Fruit fly (Drosophila melanogaster) whole organism, pupa: ENCODE data around the gene CG13358.
A peak's percentile ranks its signal among the peaks of the same experiment; 100 is the strongest.

ENCODE experiments used
- CG10348 ChIP-seq: fragments of 200-800 bp; sonication (Bioruptor generic); IDR thresholded peaks from 2 replicates; pipeline ENCODE4 v1.3.6; 2022; ENCODE audit warnings: missing biosample characterization, missing genetic modification characterization
- CG12605 ChIP-seq: fragments of 200-800 bp; sonication (Bioruptor generic); IDR thresholded peaks from 2 replicates; pipeline ENCODE4 v1.3.6; 2022; ENCODE audit warnings: missing biosample characterization, missing genetic modification characterization
- CG13204 ChIP-seq: fragments of 200-800 bp; sonication (Bioruptor generic); optimal IDR thresholded peaks from 2 replicates; lab custom pipeline; 2018; ENCODE audit warnings: missing biosample characterization, mild to moderate bottlenecking, missing genetic modification characterization, moderate library complexity
- CG14655 ChIP-seq: fragments of 200-800 bp; sonication (Bioruptor generic); optimal IDR thresholded peaks from 3 replicates; lab custom pipeline; 2017; ENCODE audit warnings: mild to moderate bottlenecking, missing biosample characterization, missing genetic modification reagents, missing genetic modification characterization
- CG15710 ChIP-seq: fragments of 200-800 bp; sonication (Bioruptor generic); optimal IDR thresholded peaks from 2 replicates; lab custom pipeline; 2018; ENCODE audit warnings: missing biosample characterization, mild to moderate bottlenecking, missing genetic modification characterization, moderate library complexity
- CG17806 ChIP-seq: fragments of 200-800 bp; sonication (Bioruptor generic); optimal IDR thresholded peaks from 2 replicates; lab custom pipeline; 2018; ENCODE audit warnings: missing biosample characterization, mild to moderate bottlenecking, missing genetic modification characterization, moderate library complexity
- CG32121 ChIP-seq: fragments of 200-800 bp; sonication (Bioruptor generic); IDR thresholded peaks from 2 replicates; pipeline ENCODE4 v1.3.6; 2022; ENCODE audit warnings: missing biosample characterization, missing genetic modification characterization
- CG34367 ChIP-seq: fragments of 200-800 bp; sonication (Bioruptor generic); optimal IDR thresholded peaks from 2 replicates; lab custom pipeline; 2018; ENCODE audit warnings: missing biosample characterization, mild to moderate bottlenecking, missing genetic modification characterization
- CG4496 ChIP-seq: fragments of 200-800 bp; sonication (Bioruptor generic); IDR thresholded peaks from 3 replicates; pipeline ENCODE4 v1.3.6; 2022; ENCODE audit warnings: missing biosample characterization, missing genetic modification characterization
- CG8159 ChIP-seq: fragments of 200-800 bp; sonication (Bioruptor generic); optimal IDR thresholded peaks from 3 replicates; lab custom pipeline; 2018; ENCODE audit warnings: missing biosample characterization, mild to moderate bottlenecking, missing genetic modification characterization, moderate library complexity
- CG8301 ChIP-seq: fragments of 200-800 bp; sonication (Bioruptor generic); optimal IDR thresholded peaks from 2 replicates; lab custom pipeline; 2018; ENCODE audit warnings: missing biosample characterization, mild to moderate bottlenecking, missing genetic modification characterization
- CG9948 ChIP-seq: fragments of 200-800 bp; sonication (Bioruptor generic); optimal IDR thresholded peaks from 2 replicates; lab custom pipeline; 2018; ENCODE audit warnings: missing biosample characterization, mild to moderate bottlenecking, missing genetic modification characterization, moderate library complexity
- D1 ChIP-seq: fragments of 200-800 bp; sonication (Bioruptor generic); optimal IDR thresholded peaks from 2 replicates; lab custom pipeline; 2018; ENCODE audit warnings: missing biosample characterization, mild to moderate bottlenecking, missing genetic modification characterization, moderate library complexity
- EcR ChIP-seq: fragments of 200-800 bp; sonication (Bioruptor generic); optimal IDR thresholded peaks from 3 replicates; lab custom pipeline; 2019; ENCODE audit warnings: missing biosample characterization, missing genetic modification characterization, mild to moderate bottlenecking, moderate library complexity, missing genetic modification reagents
- Ets98B ChIP-seq: fragments of 200-800 bp; sonication (Bioruptor generic); IDR thresholded peaks from 2 replicates; pipeline ENCODE4 v1.3.6; 2022; ENCODE audit warnings: missing biosample characterization, missing genetic modification characterization
- Pif1A ChIP-seq: fragments of 200-800 bp; sonication (Bioruptor generic); optimal IDR thresholded peaks from 3 replicates; lab custom pipeline; 2016; ENCODE audit warnings: missing biosample characterization, missing genetic modification characterization
- Pif1B ChIP-seq: fragments of 200-800 bp; sonication (Bioruptor generic); optimal IDR thresholded peaks from 3 replicates; lab custom pipeline; 2016; ENCODE audit warnings: missing biosample characterization, missing genetic modification characterization
- Snoo ChIP-seq: fragments of 200-800 bp; sonication (Bioruptor generic); optimal IDR thresholded peaks from 3 replicates; lab custom pipeline; 2017; ENCODE audit warnings: missing biosample characterization, mild to moderate bottlenecking, missing genetic modification characterization, inconsistent platforms
- fd96Ca ChIP-seq: fragments of 200-800 bp; sonication (Bioruptor generic); IDR thresholded peaks from 3 replicates; pipeline ENCODE4 v1.3.6; 2022; ENCODE audit warnings: missing biosample characterization, missing genetic modification characterization
- gl ChIP-seq: fragments of 200-800 bp; sonication (Bioruptor generic); optimal IDR thresholded peaks from 2 replicates; lab custom pipeline; 2018; ENCODE audit warnings: missing biosample characterization, mild to moderate bottlenecking, missing genetic modification characterization
- rn ChIP-seq: fragments of 200-800 bp; sonication (Bioruptor generic); IDR thresholded peaks from 2 replicates; pipeline ENCODE4 v1.3.6; 2022; ENCODE audit warnings: missing biosample characterization, missing genetic modification characterization

Gene CG13358

dm6 chrX:758892-759621, 45.7 kb downstream of the CG13358 start, which contains the start of gene CG5273:
Gene CG5273, plus strand, starts transcription at chrX:759594.
- TF ChIP-seq CG8159 (tag; lab: Kevin White, UChicago) (peak; percentile 9), CG32121 (no peak; the same call in 1 of the 2 replicates), fd96Ca (peak; percentile 47; the same call in 1 of the 3 replicates), CG9948 (tag; lab: Kevin White, UChicago) (no peak), CG15710 (tag; lab: Kevin White, UChicago) (peak; percentile 11), Ets98B (GFP tag; lab: Robert Waterston, UW) (0 out of 2 replicates have a peak, but pooled peaks have one; percentile 13), EcR (peak; percentile 61), Pif1B (GFP tag; lab: Kevin White, UChicago) (peak; percentile 1), Pif1A (GFP tag; lab: Kevin White, UChicago) (peak; percentile 24)

- TF ChIP-seq CG17806 (tag; lab: Kevin White, UChicago) (no peak), CG8301 (tag; lab: Kevin White, UChicago) (no peak), gl (tag; lab: Kevin White, UChicago) (no peak), CG34367 (tag; lab: Kevin White, UChicago) (no peak), Pif1B (GFP tag; lab: Kevin White, UChicago) (no peak), CG8159 (tag; lab: Kevin White, UChicago) (no peak), CG12605 (GFP tag; lab: Robert Waterston, UW) (no peak), D1 (no peak), CG4496 (no peak), CG10348 (no peak), CG32121 (no peak)
Observed at dm6 chrX:756856-757255, 47.9 kb downstream of the CG13358 start.

- peak; percentile 96 for TF ChIP-seq CG4496
- TF ChIP-seq CG10348 = peak; percentile 76
- TF ChIP-seq Snoo (tag; lab: Kevin White, UChicago) = peak; percentile 82
- peak; percentile 74 for TF ChIP-seq CG9948 (tag; lab: Kevin White, UChicago)
- peak; percentile 90 for TF ChIP-seq CG14655
- TF ChIP-seq Pif1B (GFP tag; lab: Kevin White, UChicago) = peak; percentile 91
- peak; percentile 96 for TF ChIP-seq EcR
- TF ChIP-seq CG17806 (tag; lab: Kevin White, UChicago) = peak; percentile 78
- TF ChIP-seq Ets98B (GFP tag; lab: Robert Waterston, UW) = peak; percentile 95
- peak; percentile 82 for TF ChIP-seq CG8159 (tag; lab: Kevin White, UChicago)
- peak; percentile 87 for TF ChIP-seq CG8301 (tag; lab: Kevin White, UChicago)
- TF ChIP-seq gl (tag; lab: Kevin White, UChicago) = peak; percentile 73
- TF ChIP-seq CG15710 (tag; lab: Kevin White, UChicago) = peak; percentile 83
- TF ChIP-seq CG34367 (tag; lab: Kevin White, UChicago) = peak; percentile 70
- TF ChIP-seq fd96Ca = peak; percentile 94
- TF ChIP-seq CG13204 (GFP tag; lab: Kevin White, UChicago) = peak; percentile 48
- TF ChIP-seq CG32121 = peak; percentile 92
- peak; percentile 82 for TF ChIP-seq rn
- peak; percentile 92 for TF ChIP-seq CG12605 (GFP tag; lab: Robert Waterston, UW)
- TF ChIP-seq D1 = no peak
- TF ChIP-seq Pif1A (GFP tag; lab: Kevin White, UChicago) = peak; percentile 87
- TF ChIP-seq, all 21 proteins: peak for 20
Observed at dm6 chrX:755642-756332, 48.9 kb downstream of the CG13358 start.

- TF ChIP-seq CG14655 = no peak
- TF ChIP-seq CG34367 (tag; lab: Kevin White, UChicago) = no peak
- no peak for TF ChIP-seq CG8301 (tag; lab: Kevin White, UChicago)
- TF ChIP-seq D1 = no peak
- TF ChIP-seq CG9948 (tag; lab: Kevin White, UChicago) = no peak
- TF ChIP-seq CG17806 (tag; lab: Kevin White, UChicago) = no peak
Observed at dm6 chrX:753553-753952, 51.2 kb downstream of the CG13358 start, which contains the start of gene CG13361. Gene CG13361, minus strand, starts transcription at chrX:753653.
